Fruit fly (Drosophila melanogaster) whole organism, embryonic: ENCODE measurements around the gene CanB.
A peak's percentile ranks its signal among the peaks of the same experiment; 100 is the strongest.

ENCODE experiments used
- Antp ChIP-seq: fragments of 200-800 bp; sonication (Bioruptor generic); optimal IDR thresholded peaks from 3 replicates; lab custom pipeline; 2016; ENCODE audit warnings: missing biosample characterization, missing genetic modification characterization
- CG10431 ChIP-seq: fragments of 200-800 bp; sonication (Bioruptor generic); optimal IDR thresholded peaks from 3 replicates; lab custom pipeline; 2018; ENCODE audit warnings: missing biosample characterization, mild to moderate bottlenecking, missing genetic modification characterization
- CG12104 ChIP-seq: fragments of 200-800 bp; sonication (Bioruptor generic); optimal IDR thresholded peaks from 3 replicates; lab custom pipeline; 2016; ENCODE audit warnings: missing biosample characterization, missing genetic modification characterization
- CG12155 ChIP-seq: fragments of 200-800 bp; sonication (Bioruptor generic); optimal IDR thresholded peaks from 3 replicates; lab custom pipeline; 2016; ENCODE audit warnings: missing biosample characterization, missing genetic modification characterization
- CG12219 ChIP-seq: fragments of 200-800 bp; sonication (Bioruptor generic); optimal IDR thresholded peaks from 3 replicates; lab custom pipeline; 2018; ENCODE audit warnings: missing biosample characterization, mild to moderate bottlenecking, missing genetic modification characterization
- CG13123 ChIP-seq: fragments of 200-800 bp; sonication (Bioruptor generic); optimal IDR thresholded peaks from 2 replicates; lab custom pipeline; 2016; ENCODE audit warnings: missing biosample characterization, missing genetic modification characterization
- CG14050 ChIP-seq: fragments of 200-800 bp; sonication (Bioruptor generic); IDR thresholded peaks from 3 replicates; pipeline ENCODE4 v1.3.6; 2022; ENCODE audit warnings: missing biosample characterization, missing genetic modification characterization
- CG15479 ChIP-seq: fragments of 200-800 bp; sonication (Bioruptor generic); optimal IDR thresholded peaks from 3 replicates; lab custom pipeline; 2019; ENCODE audit warnings: missing biosample characterization, mild to moderate bottlenecking, missing genetic modification characterization, moderate library complexity
- CG15601 ChIP-seq: fragments of 200-800 bp; sonication (Bioruptor generic); optimal IDR thresholded peaks from 3 replicates; lab custom pipeline; 2019; ENCODE audit warnings: missing biosample characterization, mild to moderate bottlenecking, missing genetic modification characterization, moderate library complexity
- CG16779 ChIP-seq: fragments of 200-800 bp; sonication (Bioruptor generic); IDR thresholded peaks from 2 replicates; pipeline ENCODE4 v1.3.6; 2022; ENCODE audit warnings: missing biosample characterization, missing genetic modification characterization
- CG17361 ChIP-seq: fragments of 200-800 bp; sonication (Bioruptor generic); IDR thresholded peaks from 3 replicates; pipeline ENCODE4 v1.3.6; 2022; ENCODE audit warnings: missing biosample characterization, missing genetic modification characterization
- CG17802 ChIP-seq: fragments of 200-800 bp; sonication (Bioruptor generic); optimal IDR thresholded peaks from 2 replicates; lab custom pipeline; 2018; ENCODE audit warnings: missing biosample characterization, mild to moderate bottlenecking, missing genetic modification characterization, moderate library complexity
- CG18619 ChIP-seq: fragments of 200-800 bp; sonication (Bioruptor generic); optimal IDR thresholded peaks from 3 replicates; lab custom pipeline; 2017; ENCODE audit warnings: missing biosample characterization, mild to moderate bottlenecking, missing genetic modification characterization
- CG2712 ChIP-seq: fragments of 200-800 bp; optimal IDR thresholded peaks from 3 replicates; lab custom pipeline; 2019; ENCODE audit warnings: missing biosample characterization, mild to moderate bottlenecking, missing genetic modification characterization, moderate library complexity
- CG2875 ChIP-seq: fragments of 200-800 bp; sonication (Bioruptor generic); optimal IDR thresholded peaks from 2 replicates; lab custom pipeline; 2017; ENCODE audit warnings: missing biosample characterization, mild to moderate bottlenecking, missing genetic modification characterization, missing genetic modification reagents
- CG31365 ChIP-seq: fragments of 200-800 bp; sonication (Bioruptor generic); optimal IDR thresholded peaks from 2 replicates; lab custom pipeline; 2018; ENCODE audit warnings: missing biosample characterization, mild to moderate bottlenecking, missing genetic modification characterization
- CG31441 ChIP-seq: fragments of 200-800 bp; sonication (Bioruptor generic); IDR thresholded peaks from 2 replicates; pipeline ENCODE4 v1.3.6; 2022; ENCODE audit warnings: missing biosample characterization, missing genetic modification characterization
- CG43689 ChIP-seq: fragments of 200-800 bp; sonication (Bioruptor generic); IDR thresholded peaks from 2 replicates; pipeline ENCODE4 v1.3.6; 2022; ENCODE audit warnings: missing biosample characterization, missing genetic modification characterization
- CG6175 ChIP-seq: fragments of 200-800 bp; sonication (Bioruptor generic); IDR thresholded peaks from 3 replicates; pipeline ENCODE4 v1.3.6; 2022; ENCODE audit warnings: missing biosample characterization, missing genetic modification characterization
- CG6765 ChIP-seq: fragments of 200-800 bp; sonication (Bioruptor generic); optimal IDR thresholded peaks from 3 replicates; lab custom pipeline; 2017; ENCODE audit warnings: missing biosample characterization, mild to moderate bottlenecking, missing genetic modification characterization
- CG7271 ChIP-seq: fragments of 200-800 bp; sonication (Bioruptor generic); optimal IDR thresholded peaks from 2 replicates; lab custom pipeline; 2018; ENCODE audit warnings: missing biosample characterization, mild to moderate bottlenecking, missing genetic modification characterization, moderate library complexity
- CG7556 ChIP-seq: fragments of 200-800 bp; sonication (Bioruptor generic); optimal IDR thresholded peaks from 2 replicates; lab custom pipeline; 2017; ENCODE audit warnings: missing biosample characterization, mild to moderate bottlenecking, missing genetic modification characterization
- CG7928 ChIP-seq: fragments of 200-800 bp; sonication (Bioruptor generic); optimal IDR thresholded peaks from 2 replicates; lab custom pipeline; 2017; ENCODE audit warnings: missing biosample characterization, mild to moderate bottlenecking, missing genetic modification characterization
- CG9215 ChIP-seq: fragments of 200-800 bp; sonication (Bioruptor generic); IDR thresholded peaks from 2 replicates; pipeline ENCODE4 v1.3.6; 2022; ENCODE audit warnings: missing biosample characterization, missing genetic modification characterization
- CG9817 ChIP-seq: fragments of 200-800 bp; sonication (Bioruptor generic); optimal IDR thresholded peaks from 2 replicates; lab custom pipeline; 2018; ENCODE audit warnings: missing biosample characterization, mild to moderate bottlenecking, missing genetic modification characterization, moderate library complexity
- CrebB ChIP-seq: fragments of 200-800 bp; sonication (Bioruptor generic); optimal IDR thresholded peaks from 3 replicates; lab custom pipeline; 2018; ENCODE audit warnings: missing biosample characterization, mild to moderate bottlenecking, missing genetic modification characterization
- Dip3 ChIP-seq: fragments of 200-800 bp; sonication (Bioruptor generic); optimal IDR thresholded peaks from 3 replicates; lab custom pipeline; 2016; ENCODE audit warnings: missing biosample characterization, missing genetic modification characterization
- Elba2 ChIP-seq: fragments of 200-800 bp; sonication (Bioruptor generic); optimal IDR thresholded peaks from 3 replicates; lab custom pipeline; 2016; ENCODE audit warnings: missing biosample characterization, missing genetic modification characterization
- H2.0 ChIP-seq: fragments of 200-800 bp; sonication (Bioruptor generic); IDR thresholded peaks from 2 replicates; pipeline ENCODE4 v1.3.6; 2022; ENCODE audit warnings: missing biosample characterization, missing genetic modification characterization
- HLH4C ChIP-seq: fragments of 200-800 bp; sonication (Bioruptor generic); IDR thresholded peaks from 3 replicates; pipeline ENCODE4 v1.3.6; 2022; ENCODE audit warnings: missing biosample characterization, missing genetic modification characterization; ENCODE audit not compliant: partially characterized antibody
- Hmr ChIP-seq: fragments of 200-800 bp; sonication (Bioruptor generic); optimal IDR thresholded peaks from 3 replicates; lab custom pipeline; 2017; ENCODE audit warnings: mild to moderate bottlenecking, missing biosample characterization, missing genetic modification reagents, missing genetic modification characterization
- Kr ChIP-seq: fragments of 200-800 bp; sonication (Bioruptor generic); optimal IDR thresholded peaks from 2 replicates; lab custom pipeline; 2017; ENCODE audit warnings: missing biosample characterization, mild to moderate bottlenecking, missing genetic modification characterization
- MBD-R2 ChIP-seq: fragments of 200-800 bp; sonication (Bioruptor generic); IDR thresholded peaks from 2 replicates; pipeline ENCODE4 v1.3.6; 2022; ENCODE audit warnings: missing biosample characterization, missing genetic modification characterization
- NC2β ChIP-seq: fragments of 200-800 bp; sonication (Bioruptor generic); optimal IDR thresholded peaks from 2 replicates; lab custom pipeline; 2016; ENCODE audit warnings: missing biosample characterization, missing genetic modification characterization
- Stat92E ChIP-seq, 3 experiments: fragments of >200 bp in 2 of 3; fragments of 200-800 bp in 1 of 3; sonication (Bioruptor generic) in 1 of 3; optimal IDR thresholded peaks; 2 replicates each; lab custom pipeline; 2017 to 2019; ENCODE audit warnings: missing biosample characterization in 3 of 3, missing genetic modification characterization in 3 of 3, mild to moderate bottlenecking in 1 of 3, moderate library complexity in 1 of 3
- crol ChIP-seq: fragments of 200-800 bp; sonication (Bioruptor generic); IDR thresholded peaks from 2 replicates; pipeline ENCODE4 v1.3.6; 2022; ENCODE audit warnings: missing biosample characterization, missing genetic modification characterization
- hbn ChIP-seq: fragments of 200-800 bp; sonication (Bioruptor generic); IDR thresholded peaks from 2 replicates; pipeline ENCODE4 v1.3.6; 2022; ENCODE audit warnings: missing biosample characterization, missing genetic modification characterization; ENCODE audit not compliant: partially characterized antibody
- pzg ChIP-seq: fragments of 200-800 bp; sonication (Bioruptor generic); optimal IDR thresholded peaks from 3 replicates; lab custom pipeline; 2018; ENCODE audit warnings: missing biosample characterization, mild to moderate bottlenecking, missing genetic modification characterization, moderate library complexity
- schlank ChIP-seq: fragments of 200-800 bp; sonication (Bioruptor generic); optimal IDR thresholded peaks from 2 replicates; lab custom pipeline; 2018; ENCODE audit warnings: missing biosample characterization, mild to moderate bottlenecking, missing genetic modification characterization
- sens ChIP-seq: fragments of 200-800 bp; sonication (Bioruptor generic); peaks from one replicate; lab custom pipeline; 2016; ENCODE audit warnings: missing biosample characterization, missing genetic modification characterization
- shn ChIP-seq: fragments of 200-800 bp; sonication (Bioruptor generic); optimal IDR thresholded peaks from 3 replicates; lab custom pipeline; 2016; ENCODE audit warnings: missing biosample characterization, missing genetic modification characterization
- sim ChIP-seq: fragments of 200-800 bp; sonication (Bioruptor generic); IDR thresholded peaks from 2 replicates; pipeline ENCODE4 v1.3.6; 2022; ENCODE audit warnings: missing biosample characterization, missing genetic modification characterization
- sisA ChIP-seq: fragments of 200-800 bp; sonication (Bioruptor generic); IDR thresholded peaks from 2 replicates; pipeline ENCODE4 v1.3.6; 2022; ENCODE audit warnings: missing biosample characterization, missing genetic modification characterization
- slbo ChIP-seq: fragments of 200-800 bp; sonication (Bioruptor generic); IDR thresholded peaks from 2 replicates; pipeline ENCODE4 v1.3.6; 2022; ENCODE audit warnings: missing biosample characterization, missing genetic modification characterization
- sob ChIP-seq: fragments of 200-800 bp; sonication (Bioruptor generic); IDR thresholded peaks from 2 replicates; pipeline ENCODE4 v1.3.6; 2022; ENCODE audit warnings: missing biosample characterization, missing genetic modification characterization
- stc ChIP-seq: fragments of 200-800 bp; sonication (Bioruptor generic); IDR thresholded peaks from 2 replicates; pipeline ENCODE4 v1.3.6; 2022; ENCODE audit warnings: missing biosample characterization, missing genetic modification characterization
- toy ChIP-seq: fragments of 200-800 bp; sonication (Bioruptor generic); IDR thresholded peaks from 2 replicates; pipeline ENCODE4 v1.3.6; 2022; ENCODE audit warnings: missing biosample characterization, missing genetic modification characterization
- trh ChIP-seq: fragments of 200-800 bp; sonication (Bioruptor generic); optimal IDR thresholded peaks from 2 replicates; lab custom pipeline; 2016; ENCODE audit warnings: missing biosample characterization, missing genetic modification characterization
- tup ChIP-seq: fragments of 200-800 bp; sonication (Bioruptor generic); optimal IDR thresholded peaks from 2 replicates; lab custom pipeline; 2016; ENCODE audit warnings: missing biosample characterization, mild to moderate bottlenecking, missing genetic modification characterization, moderate library complexity
- unpg ChIP-seq: fragments of 200-800 bp; sonication (Bioruptor generic); optimal IDR thresholded peaks from 3 replicates; lab custom pipeline; 2018; ENCODE audit warnings: missing biosample characterization, mild to moderate bottlenecking, missing genetic modification characterization, moderate library complexity
- z ChIP-seq: fragments of 200-800 bp; sonication (Bioruptor generic); IDR thresholded peaks from 3 replicates; pipeline ENCODE4 v1.3.6; 2022; ENCODE audit warnings: missing biosample characterization, missing genetic modification characterization

The CanB gene

DNA sequence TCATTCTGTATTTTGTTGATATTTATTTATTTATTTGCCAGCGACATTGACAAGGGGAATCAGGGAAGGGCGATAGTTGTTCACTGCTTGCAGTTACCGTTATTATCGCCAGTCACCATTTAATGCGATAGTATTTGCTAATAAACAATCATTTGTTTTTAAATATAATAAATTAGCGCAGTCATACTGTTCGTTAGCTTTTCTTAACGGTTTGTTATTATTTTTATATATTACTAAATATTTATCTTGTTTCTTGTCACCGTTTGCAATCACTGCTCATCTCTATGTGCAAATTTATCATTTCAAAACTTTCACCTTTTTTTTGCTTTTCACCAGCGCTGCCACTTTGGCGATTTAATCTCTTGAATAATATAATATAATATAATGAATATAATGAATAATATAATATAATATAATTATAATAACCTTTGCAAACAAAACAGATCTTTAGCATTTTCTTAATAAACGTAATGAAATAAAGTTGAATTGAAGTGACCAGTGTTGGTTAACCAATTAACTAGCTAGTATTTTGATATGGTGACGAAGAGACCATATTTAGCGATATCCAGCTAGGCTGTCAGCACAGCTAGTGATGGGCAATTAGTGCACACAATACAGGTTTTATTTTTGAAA, 2.9 kb upstream of the CanB start, which contains the start of the genes CG3309 and XRCC1 (continued):
- TF ChIP-seq toy (GFP tag; lab: Robert Waterston, UW) (no peak), CG6765 (GFP tag; lab: Kevin White, UChicago) (peak; percentile 3), CG43689 (no peak), CG13123 (no peak), Stat92E (GFP tag; optimal IDR thresholded peaks at IDR 0.05; lab: Kevin White, UChicago) (no peak), CG2712 (tag; lab: Kevin White, UChicago) (peak; percentile 71), CG12155 (GFP tag; lab: Kevin White, UChicago) (no peak), CG7271 (tag; lab: Kevin White, UChicago) (no peak), unpg (GFP tag; lab: Kevin White, UChicago) (peak; percentile 47), schlank (tag; lab: Kevin White, UChicago) (no peak), CG12219 (no peak), CG9215 (GFP tag; lab: Robert Waterston, UW) (peak; percentile 49), Antp (GFP tag; lab: Kevin White, UChicago) (no peak), CG7928 (GFP tag; lab: Kevin White, UChicago) (no peak), CG15601 (peak; percentile 16), sim (GFP tag; lab: Robert Waterston, UW) (no peak), CG15479 (no peak), tup (GFP tag; lab: Kevin White, UChicago) (no peak), slbo (GFP tag; lab: Robert Waterston, UW) (peak; percentile 81), H2.0 (GFP tag; lab: Robert Waterston, UW) (peak; percentile 59), CG17802 (no peak), HLH4C (GFP tag; lab: Robert Waterston, UW) (peak; percentile 82), CG14050 (GFP tag; lab: Robert Waterston, UW) (peak; percentile 13; the same call in 1 of the 3 replicates), CrebB (tag; lab: Kevin White, UChicago) (no peak), sisA (GFP tag; lab: Robert Waterston, UW) (peak; percentile 67), Elba2 (peak; percentile 20), CG7556 (GFP tag; lab: Kevin White, UChicago) (peak; percentile 8), z (GFP tag; lab: Robert Waterston, UW) (no peak), sens (peak; percentile 73), Dip3 (GFP tag; lab: Kevin White, UChicago) (no peak), crol (GFP tag; lab: Robert Waterston, UW) (no peak), CG18619 (GFP tag; lab: Kevin White, UChicago) (peak; percentile 23), CG2875 (GFP tag; lab: Kevin White, UChicago) (no peak), CG6175 (GFP tag; lab: Robert Waterston, UW) (no peak), Hmr (GFP tag; lab: Kevin White, UChicago) (peak; percentile 53), Kr (GFP tag; lab: Kevin White, UChicago) (no peak), CG16779 (GFP tag; lab: Robert Waterston, UW) (no peak), CG17361 (peak; percentile 67), shn (no peak), CG9817 (tag; lab: Kevin White, UChicago) (peak; percentile 54), NC2β (GFP tag; lab: Kevin White, UChicago) (no peak), MBD-R2 (GFP tag; lab: Robert Waterston, UW) (peak; percentile 66), CG10431 (GFP tag; lab: Kevin White, UChicago) (no peak), sob (GFP tag; lab: Robert Waterston, UW) (peak; percentile 50; the same call in 1 of the 2 replicates), CG12104 (GFP tag; lab: Kevin White, UChicago) (peak; percentile 19), stc (GFP tag; lab: Robert Waterston, UW) (peak; percentile 48; the same call in 1 of the 2 replicates), pzg (GFP tag; lab: Kevin White, UChicago) (peak; percentile 25), CG31365 (tag; lab: Kevin White, UChicago) (no peak), trh (GFP tag; lab: Kevin White, UChicago) (no peak), hbn (GFP tag; lab: Robert Waterston, UW) (peak; percentile 78), CG31441 (GFP tag; lab: Robert Waterston, UW) (peak; percentile 94)
